Fruit fly (Drosophila melanogaster): ENCODE measurements around the gene CG15824.

CG15824 gene

dm6 chr2L:852647-853111 is 32.3 kb downstream of the CG15824 start, which contains the start of the genes CG4291 and kraken (continued):
- TF ChIP-seq slou (GFP tag; optimal IDR thresholded peaks at IDR 0.05) = no peak
- TF ChIP-seq CG31441 (GFP tag; IDR thresholded peaks at IDR 0.05) = peak; percentile 49; the same call in 1 of the 2 replicates
- TF ChIP-seq gcm2 (GFP tag; optimal IDR thresholded peaks at IDR 0.05) = no peak
- no peak for TF ChIP-seq CG4282 (GFP tag; optimal IDR thresholded peaks at IDR 0.05)
- no peak for TF ChIP-seq corto (GFP tag; optimal IDR thresholded peaks at IDR 0.05)
- no peak for TF ChIP-seq D (optimal IDR thresholded peaks at IDR 0.05)
- TF ChIP-seq D (GFP tag; optimal IDR thresholded peaks at IDR 0.05) = no peak
- peak; percentile 46 for TF ChIP-seq CG10366 (GFP tag; IDR thresholded peaks at IDR 0.05)
- no peak for TF ChIP-seq Tbp (GFP tag; optimal IDR thresholded peaks at IDR 0.05)
- TF ChIP-seq sr (GFP tag; IDR thresholded peaks at IDR 0.05) = no peak
- TF ChIP-seq CG10274 (GFP tag; optimal IDR thresholded peaks at IDR 0.05) = no peak
- peak; percentile 50 for TF ChIP-seq CG14710 (tag; optimal IDR thresholded peaks at IDR 0.05)
- TF ChIP-seq croc (GFP tag; conservative IDR thresholded peaks at IDR 0.05) = no peak
- TF ChIP-seq CG7745 (tag; optimal IDR thresholded peaks at IDR 0.05) = no peak
- no peak for TF ChIP-seq jing (GFP tag; optimal IDR thresholded peaks at IDR 0.05)
- peak; percentile 64 for TF ChIP-seq CG7987 (GFP tag; optimal IDR thresholded peaks at IDR 0.05)
- TF ChIP-seq Lim3 (GFP tag; IDR thresholded peaks at IDR 0.05) = no peak
- TF ChIP-seq CG8290 (GFP tag; optimal IDR thresholded peaks at IDR 0.05) = no peak
- peak in 1 of 2 experiments; percentile 95 for TF ChIP-seq CG8290 (tag; optimal IDR thresholded peaks at IDR 0.05)
- TF ChIP-seq CG5245 (GFP tag; optimal IDR thresholded peaks at IDR 0.05) = no peak
- no peak for TF ChIP-seq zen2 (GFP tag; IDR thresholded peaks at IDR 0.05; ENCODE audit: partially characterized antibody)
- TF ChIP-seq nau (GFP tag; optimal IDR thresholded peaks at IDR 0.05) = no peak
- peak; percentile 56 for TF ChIP-seq Aef1 (GFP tag; IDR thresholded peaks at IDR 0.05)
- 0 out of 2 replicates have a peak, but pooled peaks have one; percentile 17 for TF ChIP-seq Awh (GFP tag; IDR thresholded peaks at IDR 0.05)
- 0 out of 4 replicates have a peak, but pooled peaks have one; percentile 37 for TF ChIP-seq Dll (GFP tag; IDR thresholded peaks at IDR 0.05; ENCODE audit: partially characterized antibody)
- peak; percentile 56 for TF ChIP-seq grau (tag; optimal IDR thresholded peaks at IDR 0.05)
- peak; percentile 22 for TF ChIP-seq grn (GFP tag; optimal IDR thresholded peaks at IDR 0.05)
- no peak for TF ChIP-seq pan (optimal IDR thresholded peaks at IDR 0.05)
- peak in 1 of 2 experiments; percentile 46 for TF ChIP-seq pan (GFP tag; optimal IDR thresholded peaks at IDR 0.05 in 1 of 2, IDR thresholded peaks at IDR 0.05 in 1 of 2)
- peak; percentile 31 for TF ChIP-seq CG4328 (GFP tag; optimal IDR thresholded peaks at IDR 0.05)
- peak; percentile 80; the same call in 2 of the 3 replicates for TF ChIP-seq CG34422 (GFP tag; IDR thresholded peaks at IDR 0.05)
- TF ChIP-seq Ptx1 (GFP tag; IDR thresholded peaks at IDR 0.05) = peak; percentile 22; the same call in 1 of the 2 replicates

- TF ChIP-seq CG7839 (tag; optimal IDR thresholded peaks at IDR 0.05) (peak; percentile 11), CG6813 (GFP tag; optimal IDR thresholded peaks at IDR 0.05) (no peak), gro (GFP tag; optimal IDR thresholded peaks at IDR 0.05) (peak; percentile 85), maf-S (GFP tag; optimal IDR thresholded peaks at IDR 0.05) (no peak), peb (GFP tag; IDR thresholded peaks at IDR 0.05) (no peak), lmd (GFP tag; IDR thresholded peaks at IDR 0.05) (no peak; the same call in 1 of the 2 replicates), Lhr (GFP tag; optimal IDR thresholded peaks at IDR 0.05) (peak; percentile 87), CG10366 (GFP tag; IDR thresholded peaks at IDR 0.05) (no peak), Ada2b (GFP tag; IDR thresholded peaks at IDR 0.05) (no peak), CG10654 (GFP tag; optimal IDR thresholded peaks at IDR 0.05) (no peak), CG16813 (GFP tag; IDR thresholded peaks at IDR 0.05; ENCODE audit: partially characterized antibody) (peak; percentile 50; the same call in 1 of the 3 replicates), Hr51 (GFP tag; optimal IDR thresholded peaks at IDR 0.05) (peak in 1 of 2 experiments; percentile 14), CG10979 (tag; optimal IDR thresholded peaks at IDR 0.05) (no peak), bowl (GFP tag; IDR thresholded peaks at IDR 0.05) (no peak), CG2202 (tag; optimal IDR thresholded peaks at IDR 0.05) (peak; percentile 34), wdn (GFP tag; IDR thresholded peaks at IDR 0.05) (no peak), sna (GFP tag; IDR thresholded peaks at IDR 0.05; ENCODE audit: partially characterized antibody) (peak; percentile 52; the same call in 1 of the 2 replicates), CG16863 (GFP tag; optimal IDR thresholded peaks at IDR 0.05) (no peak), Ptx1 (GFP tag; IDR thresholded peaks at IDR 0.05) (no peak), CG11696 (GFP tag; IDR thresholded peaks at IDR 0.05) (no peak), kni (GFP tag; optimal IDR thresholded peaks at IDR 0.05) (peak; percentile 63)
Measured at dm6 chr2L:850727-851257, 34.1 kb downstream of the CG15824 start, which contains the start of gene drongo. Gene drongo (minus strand): TSS chr2L:851071.
